Fruit fly (Drosophila melanogaster) whole organism, prepupa: ENCODE measurements around the gene MsrA.

ENCODE experiments used
- CG10631 ChIP-seq: fragments of 200-800 bp; sonication (Bioruptor generic); optimal IDR thresholded peaks from 2 replicates; lab custom pipeline; 2016; ENCODE audit warnings: missing biosample characterization, missing genetic modification characterization
- CG10669 ChIP-seq: fragments of 200-800 bp; sonication (Bioruptor generic); optimal IDR thresholded peaks from 3 replicates; lab custom pipeline; 2018; ENCODE audit warnings: missing biosample characterization, mild to moderate bottlenecking, missing genetic modification characterization, moderate library complexity
- CG11762 ChIP-seq: fragments of 200-800 bp; sonication (Bioruptor generic); optimal IDR thresholded peaks from 3 replicates; lab custom pipeline; 2016; ENCODE audit warnings: missing biosample characterization, missing genetic modification characterization; ENCODE audit not compliant: insufficient read depth
- CG15336 ChIP-seq: fragments of 200-800 bp; sonication (Bioruptor generic); IDR thresholded peaks from 2 replicates; pipeline ENCODE4 v1.3.6; 2022; ENCODE audit warnings: missing biosample characterization, missing genetic modification characterization
- CG16779 ChIP-seq: fragments of 200-800 bp; sonication (Bioruptor generic); optimal IDR thresholded peaks from 3 replicates; lab custom pipeline; 2017; ENCODE audit warnings: missing biosample characterization, mild to moderate bottlenecking, missing genetic modification characterization
- CG31627 ChIP-seq: fragments of 200-800 bp; sonication (Bioruptor generic); optimal IDR thresholded peaks from 3 replicates; lab custom pipeline; 2016; ENCODE audit warnings: missing biosample characterization, missing genetic modification characterization
- CG32006 ChIP-seq: fragments of 200-800 bp; sonication (Bioruptor generic); optimal IDR thresholded peaks from 3 replicates; lab custom pipeline; 2017; ENCODE audit warnings: missing biosample characterization, mild to moderate bottlenecking, missing genetic modification characterization
- CG6163 ChIP-seq: fragments of 200-800 bp; sonication (Bioruptor generic); IDR thresholded peaks from 3 replicates; pipeline ENCODE4 v1.3.6; 2022; ENCODE audit warnings: missing biosample characterization, missing genetic modification characterization
- CG6808 ChIP-seq: fragments of 200-800 bp; sonication (Bioruptor generic); optimal IDR thresholded peaks from 3 replicates; lab custom pipeline; 2017; ENCODE audit warnings: missing biosample characterization, missing genetic modification characterization, mild to moderate bottlenecking, moderate library complexity, missing genetic modification reagents
- CG7368 ChIP-seq: fragments of 200-800 bp; sonication (Bioruptor generic); optimal IDR thresholded peaks from 3 replicates; lab custom pipeline; 2016; ENCODE audit warnings: missing biosample characterization, missing genetic modification characterization
- CG8119 ChIP-seq: fragments of 200-800 bp; sonication (Bioruptor generic); IDR thresholded peaks from 3 replicates; pipeline ENCODE4 v1.3.6; 2022; ENCODE audit warnings: missing biosample characterization, missing genetic modification characterization
- CG8319 ChIP-seq: fragments of 200-800 bp; sonication (Bioruptor generic); optimal IDR thresholded peaks from 3 replicates; lab custom pipeline; 2016; ENCODE audit warnings: missing biosample characterization, missing genetic modification characterization
- Eip75B ChIP-seq: fragments of 200-800 bp; sonication (Bioruptor generic); optimal IDR thresholded peaks from 3 replicates; lab custom pipeline; 2016; ENCODE audit warnings: missing biosample characterization, missing genetic modification characterization
- Eip78C ChIP-seq: fragments of 200-800 bp; sonication (Bioruptor generic); peaks from one replicate; lab custom pipeline; 2016; ENCODE audit warnings: missing biosample characterization, missing genetic modification characterization
- Ets21C ChIP-seq: fragments of 200-800 bp; sonication (Bioruptor generic); optimal IDR thresholded peaks from 3 replicates; lab custom pipeline; 2016; ENCODE audit warnings: missing biosample characterization, missing genetic modification characterization
- Ets96B ChIP-seq: fragments of 200-800 bp; optimal IDR thresholded peaks from 2 replicates; lab custom pipeline; 2019; ENCODE audit warnings: missing biosample characterization, mild to moderate bottlenecking, missing genetic modification characterization, moderate library complexity
- Gug ChIP-seq: fragments of 200-800 bp; sonication (Bioruptor generic); IDR thresholded peaks from 2 replicates; pipeline ENCODE4 v1.3.6; 2022; ENCODE audit warnings: missing biosample characterization, missing genetic modification characterization
- Hr38 ChIP-seq: sonication (Bioruptor generic); optimal IDR thresholded peaks from 2 replicates; lab custom pipeline; 2016; ENCODE audit warnings: missing biosample characterization, missing genetic modification characterization
- Hr39 ChIP-seq: fragments of 200-800 bp; sonication (Bioruptor generic); optimal IDR thresholded peaks from 2 replicates; lab custom pipeline; 2016; ENCODE audit warnings: missing biosample characterization, missing genetic modification characterization
- Hr4 ChIP-seq: fragments of 200-800 bp; sonication (Bioruptor generic); optimal IDR thresholded peaks from 3 replicates; lab custom pipeline; 2016; ENCODE audit warnings: missing biosample characterization, missing genetic modification characterization
- OdsH ChIP-seq: fragments of 200-800 bp; sonication (Bioruptor generic); optimal IDR thresholded peaks from 3 replicates; lab custom pipeline; 2016; ENCODE audit warnings: missing biosample characterization, missing genetic modification characterization
- Smox ChIP-seq: fragments of 200-800 bp; sonication (Bioruptor generic); optimal IDR thresholded peaks from 3 replicates; lab custom pipeline; 2016; ENCODE audit warnings: missing biosample characterization, missing genetic modification characterization
- Sox102F ChIP-seq: fragments of 200-800 bp; sonication (Bioruptor generic); optimal IDR thresholded peaks from 2 replicates; lab custom pipeline; 2016; ENCODE audit warnings: missing biosample characterization, mild to moderate bottlenecking, missing genetic modification characterization
- acj6 ChIP-seq: fragments of 200-800 bp; sonication (Bioruptor generic); optimal IDR thresholded peaks from 3 replicates; lab custom pipeline; 2016; ENCODE audit warnings: missing biosample characterization, missing genetic modification characterization
- cyc ChIP-seq: fragments of 200-800 bp; sonication (Bioruptor generic); optimal IDR thresholded peaks from 3 replicates; lab custom pipeline; 2016; ENCODE audit warnings: missing biosample characterization, missing genetic modification characterization
- dac ChIP-seq: fragments of 200-800 bp; sonication (Bioruptor generic); optimal IDR thresholded peaks from 2 replicates; lab custom pipeline; 2017; ENCODE audit warnings: missing biosample characterization, mild to moderate bottlenecking, missing genetic modification characterization
- dsx ChIP-seq: fragments of 200-800 bp; optimal IDR thresholded peaks from 3 replicates; lab custom pipeline; 2019; ENCODE audit warnings: missing biosample characterization, mild to moderate bottlenecking, missing genetic modification characterization, moderate library complexity; ENCODE audit not compliant: poor library complexity, severe bottlenecking
- eg ChIP-seq: fragments of 200-800 bp; sonication (Bioruptor generic); IDR thresholded peaks from 3 replicates; pipeline ENCODE4 v1.3.6; 2022; ENCODE audit warnings: missing biosample characterization, missing genetic modification characterization
- esn ChIP-seq: fragments of 200-800 bp; sonication (Bioruptor generic); optimal IDR thresholded peaks from 2 replicates; lab custom pipeline; 2016; ENCODE audit warnings: missing biosample characterization, mild to moderate bottlenecking, missing genetic modification characterization, moderate library complexity
- fd59A ChIP-seq: fragments of 200-800 bp; sonication (Bioruptor generic); optimal IDR thresholded peaks from 2 replicates; lab custom pipeline; 2017; ENCODE audit warnings: missing biosample characterization, mild to moderate bottlenecking, missing genetic modification characterization, missing genetic modification reagents
- fd85E ChIP-seq: fragments of 200-800 bp; sonication (Bioruptor generic); optimal IDR thresholded peaks from 3 replicates; lab custom pipeline; 2016; ENCODE audit warnings: missing biosample characterization, missing genetic modification characterization
- net ChIP-seq: fragments of 200-800 bp; sonication (Bioruptor generic); optimal IDR thresholded peaks from 3 replicates; lab custom pipeline; 2016; ENCODE audit warnings: missing biosample characterization, missing genetic modification characterization
- salr ChIP-seq, 2 experiments: fragments of 200-800 bp; sonication (Bioruptor generic); optimal IDR thresholded peaks; 3 replicates each; lab custom pipeline; 2016 to 2018; ENCODE audit warnings: missing biosample characterization in 2 of 2, missing genetic modification characterization in 2 of 2, mild to moderate bottlenecking in 1 of 2
- spab ChIP-seq: fragments of 200-800 bp; sonication (Bioruptor generic); optimal IDR thresholded peaks from 2 replicates; lab custom pipeline; 2017; ENCODE audit warnings: missing biosample characterization, mild to moderate bottlenecking, missing genetic modification characterization, missing genetic modification reagents
- ss ChIP-seq, 2 experiments: fragments of 200-800 bp; sonication (Bioruptor generic); optimal IDR thresholded peaks; 2 replicates in 1 of 2; 3 replicates in 1 of 2; lab custom pipeline; 2017 to 2018; ENCODE audit warnings: mild to moderate bottlenecking in 2 of 2, missing biosample characterization in 2 of 2, missing genetic modification characterization in 2 of 2, moderate library complexity in 1 of 2
- svp ChIP-seq: fragments of 200-800 bp; sonication (Bioruptor generic); peaks from one replicate; lab custom pipeline; 2016; ENCODE audit warnings: missing biosample characterization, missing genetic modification characterization
- vri ChIP-seq: fragments of 200-800 bp; sonication (Bioruptor generic); optimal IDR thresholded peaks from 3 replicates; lab custom pipeline; 2016; ENCODE audit warnings: missing biosample characterization, mild to moderate bottlenecking, missing genetic modification characterization

Gene MsrA

dm6 chr3L:15501646-15501972 is 9.2 kb upstream of the MsrA start:
- TF ChIP-seq fd85E (GFP tag; lab: Kevin White, UChicago) (no peak), CG8119 (GFP tag; lab: Robert Waterston, UW) (no peak), Eip78C (GFP tag; lab: Kevin White, UChicago) (peak; percentile 47), eg (GFP tag; lab: Robert Waterston, UW) (0 out of 3 replicates have a peak, but pooled peaks have one; percentile 12), Hr4 (no peak), CG11762 (GFP tag; lab: Kevin White, UChicago) (no peak), CG6163 (no peak), spab (no peak), CG10631 (GFP tag; lab: Kevin White, UChicago) (no peak), CG16779 (no peak)

dm6 chr3L:15502256-15502655 is 8.6 kb upstream of the MsrA start:
- TF ChIP-seq CG7368 (GFP tag; lab: Kevin White, UChicago) (no peak), vri (peak; percentile 1)

dm6 chr3L:15504687-15505086 is 6.2 kb upstream of the MsrA start, which contains the start of gene CG7857:
Gene CG7857 (minus strand): TSS chr3L:15504894.
- no peak for TF ChIP-seq net

DNA sequence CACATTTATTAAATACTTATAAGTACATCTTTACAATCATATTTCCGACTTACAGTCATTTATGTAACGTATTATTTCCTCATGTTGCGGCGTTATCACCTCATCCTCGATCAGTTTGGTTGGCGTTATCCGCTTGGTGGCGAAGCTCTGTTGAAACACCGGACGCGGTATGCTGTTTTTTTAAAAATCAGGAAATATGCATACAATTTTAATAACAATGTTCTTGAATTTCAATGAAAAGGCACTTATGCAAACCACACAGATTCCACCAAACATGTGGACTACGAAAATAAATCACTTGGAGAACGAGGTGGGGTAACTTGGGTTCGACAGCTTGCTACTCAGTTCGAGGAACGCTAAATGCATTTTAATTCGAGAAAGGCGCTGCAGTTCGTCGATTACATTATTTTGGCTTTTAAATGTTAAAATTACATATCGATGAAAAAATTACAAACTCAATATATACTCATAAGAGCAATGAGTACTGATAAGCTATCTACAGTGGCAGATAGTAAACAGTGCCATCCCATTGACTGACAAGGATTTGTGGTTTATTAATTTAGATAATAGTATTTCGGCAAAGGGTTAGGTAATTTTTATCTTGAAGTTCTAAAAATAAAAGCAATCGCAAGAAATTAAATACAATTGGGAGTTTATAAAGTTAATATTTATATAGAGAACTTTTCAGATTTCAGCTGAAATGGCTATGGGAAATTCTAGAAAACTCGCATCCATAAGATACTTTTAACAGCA is 4.5 kb upstream of the MsrA start:
- TF ChIP-seq CG31627 (GFP tag; lab: Kevin White, UChicago) (peak; percentile 24), Eip78C (GFP tag; lab: Kevin White, UChicago) (peak; percentile 78), esn (GFP tag; lab: Kevin White, UChicago) (peak; percentile 16), Hr39 (GFP tag; lab: Kevin White, UChicago) (no peak), OdsH (GFP tag; lab: Kevin White, UChicago) (no peak), acj6 (GFP tag; lab: Kevin White, UChicago) (no peak), CG32006 (GFP tag; lab: Kevin White, UChicago) (peak; percentile 5), CG10669 (peak; percentile 11), Eip75B (GFP tag; lab: Kevin White, UChicago) (no peak), Hr38 (GFP tag; lab: Kevin White, UChicago) (no peak), svp (GFP tag; lab: Kevin White, UChicago) (peak; percentile 80), Sox102F (GFP tag; lab: Kevin White, UChicago) (peak; percentile 12), CG8319 (GFP tag; lab: Kevin White, UChicago) (no peak), Ets96B (tag; lab: Kevin White, UChicago) (no peak), CG6808 (GFP tag; lab: Kevin White, UChicago) (peak; percentile 45), dsx (GFP tag; lab: Kevin White, UChicago) (no peak), CG7368 (GFP tag; lab: Kevin White, UChicago) (no peak), Ets21C (GFP tag; lab: Kevin White, UChicago) (no peak)

- TF ChIP-seq vri (peak; percentile 80), salr (GFP tag; optimal IDR thresholded peaks at IDR 0.05; lab: Kevin White, UChicago) (no peak), CG15336 (GFP tag; lab: Robert Waterston, UW) (no peak), Eip78C (GFP tag; lab: Kevin White, UChicago) (no peak), ss (GFP tag; optimal IDR thresholded peaks at IDR 0.05; lab: Kevin White, UChicago) (no peak), Hr39 (GFP tag; lab: Kevin White, UChicago) (no peak), spab (no peak), Eip75B (GFP tag; lab: Kevin White, UChicago) (no peak), Gug (GFP tag; lab: Robert Waterston, UW) (no peak), dac (no peak), cyc (GFP tag; lab: Kevin White, UChicago) (no peak), fd59A (no peak), svp (GFP tag; lab: Kevin White, UChicago) (peak; percentile 97), Smox (GFP tag; lab: Kevin White, UChicago) (no peak)
Observed at dm6 chr3L:15507148-15507896, 3.5 kb upstream of the MsrA start.
